Fruit fly (Drosophila melanogaster) whole organism, embryonic: ENCODE data around the gene SKIP.

Experiments used
- Adf1 ChIP-seq: fragments of 200-800 bp; sonication (Bioruptor generic); IDR thresholded peaks from 2 replicates; pipeline ENCODE4 v1.3.6; 2022; ENCODE audit warnings: missing biosample characterization, missing genetic modification characterization
- Aef1 ChIP-seq: fragments of 200-800 bp; sonication (Bioruptor generic); IDR thresholded peaks from 3 replicates; pipeline ENCODE4 v1.3.6; 2022; ENCODE audit warnings: missing biosample characterization, missing genetic modification characterization
- Bteb2 ChIP-seq: fragments of 200-800 bp; sonication (Bioruptor generic); optimal IDR thresholded peaks from 2 replicates; lab custom pipeline; 2016; ENCODE audit warnings: missing biosample characterization, missing genetic modification characterization
- CG10979 ChIP-seq: fragments of 200-800 bp; sonication (Bioruptor generic); optimal IDR thresholded peaks from 2 replicates; lab custom pipeline; 2018; ENCODE audit warnings: missing biosample characterization, mild to moderate bottlenecking, missing genetic modification characterization, moderate library complexity
- CG11696 ChIP-seq: fragments of 200-800 bp; sonication (Bioruptor generic); IDR thresholded peaks from 2 replicates; pipeline ENCODE4 v1.3.6; 2022; ENCODE audit warnings: missing biosample characterization, missing genetic modification characterization
- CG12744 ChIP-seq: fragments of 200-800 bp; sonication (Bioruptor generic); optimal IDR thresholded peaks from 2 replicates; lab custom pipeline; 2016; ENCODE audit warnings: missing biosample characterization, missing genetic modification characterization
- CG14050 ChIP-seq: fragments of 200-800 bp; sonication (Bioruptor generic); IDR thresholded peaks from 3 replicates; pipeline ENCODE4 v1.3.6; 2022; ENCODE audit warnings: missing biosample characterization, missing genetic modification characterization
- CG16815 ChIP-seq: fragments of 200-800 bp; sonication (Bioruptor generic); optimal IDR thresholded peaks from 3 replicates; lab custom pipeline; 2017; ENCODE audit warnings: missing biosample characterization, mild to moderate bottlenecking, missing genetic modification characterization
- CG17359 ChIP-seq: fragments of 200-800 bp; sonication (Bioruptor generic); optimal IDR thresholded peaks from 3 replicates; lab custom pipeline; 2018; ENCODE audit warnings: missing biosample characterization, mild to moderate bottlenecking, missing genetic modification characterization, moderate library complexity
- CG17385 ChIP-seq: fragments of 200-800 bp; sonication (Bioruptor generic); optimal IDR thresholded peaks from 3 replicates; lab custom pipeline; 2018; ENCODE audit warnings: missing biosample characterization, mild to moderate bottlenecking, missing genetic modification characterization
- CG17612 ChIP-seq: fragments of 200-800 bp; sonication (Bioruptor generic); IDR thresholded peaks from 2 replicates; pipeline ENCODE4 v1.3.6; 2022; ENCODE audit warnings: missing biosample characterization, missing genetic modification characterization
- CG1792 ChIP-seq: fragments of 200-800 bp; sonication (Bioruptor generic); optimal IDR thresholded peaks from 2 replicates; lab custom pipeline; 2016; ENCODE audit warnings: missing biosample characterization, missing genetic modification characterization
- CG2199 ChIP-seq: fragments of 200-800 bp; sonication (Bioruptor generic); IDR thresholded peaks from 3 replicates; pipeline ENCODE4 v1.3.6; 2022; ENCODE audit warnings: missing biosample characterization, missing genetic modification characterization
- CG3281 ChIP-seq: fragments of 200-800 bp; sonication (Bioruptor generic); optimal IDR thresholded peaks from 3 replicates; lab custom pipeline; 2017; ENCODE audit warnings: missing biosample characterization, mild to moderate bottlenecking, missing genetic modification characterization
- CG4617 ChIP-seq: fragments of 200-800 bp; sonication (Bioruptor generic); optimal IDR thresholded peaks from 3 replicates; lab custom pipeline; 2016; ENCODE audit warnings: missing biosample characterization, missing genetic modification characterization, borderline replicate concordance
- CG6765 ChIP-seq: fragments of 200-800 bp; sonication (Bioruptor generic); optimal IDR thresholded peaks from 3 replicates; lab custom pipeline; 2017; ENCODE audit warnings: missing biosample characterization, mild to moderate bottlenecking, missing genetic modification characterization
- CG6854 ChIP-seq: fragments of 200-800 bp; sonication (Bioruptor generic); optimal IDR thresholded peaks from 3 replicates; lab custom pipeline; 2017; ENCODE audit warnings: missing biosample characterization, mild to moderate bottlenecking, missing genetic modification characterization
- CG7963 ChIP-seq: fragments of 200-800 bp; sonication (Bioruptor generic); IDR thresholded peaks from 3 replicates; pipeline ENCODE4 v1.3.6; 2022; ENCODE audit warnings: missing biosample characterization, missing genetic modification characterization; ENCODE audit not compliant: partially characterized antibody
- CG8924 ChIP-seq: fragments of 200-800 bp; optimal IDR thresholded peaks from 3 replicates; lab custom pipeline; 2019; ENCODE audit warnings: missing biosample characterization, mild to moderate bottlenecking, missing genetic modification characterization, moderate library complexity
- CG9215 ChIP-seq: fragments of 200-800 bp; sonication (Bioruptor generic); IDR thresholded peaks from 2 replicates; pipeline ENCODE4 v1.3.6; 2022; ENCODE audit warnings: missing biosample characterization, missing genetic modification characterization
- CG9727 ChIP-seq: fragments of 200-800 bp; sonication (Bioruptor generic); optimal IDR thresholded peaks from 3 replicates; lab custom pipeline; 2017; ENCODE audit warnings: missing biosample characterization, mild to moderate bottlenecking, missing genetic modification characterization
- Camta ChIP-seq: fragments of 200-800 bp; sonication (Bioruptor generic); optimal IDR thresholded peaks from 2 replicates; lab custom pipeline; 2016; ENCODE audit warnings: missing biosample characterization, missing genetic modification characterization
- Dip2 ChIP-seq: fragments of 200-800 bp; sonication (Bioruptor generic); IDR thresholded peaks from 2 replicates; pipeline ENCODE4 v1.3.6; 2022; ENCODE audit warnings: missing biosample characterization, missing genetic modification characterization
- H2.0 ChIP-seq: fragments of 200-800 bp; sonication (Bioruptor generic); IDR thresholded peaks from 2 replicates; pipeline ENCODE4 v1.3.6; 2022; ENCODE audit warnings: missing biosample characterization, missing genetic modification characterization
- HLH3B ChIP-seq: fragments of 200-800 bp; sonication (Bioruptor generic); IDR thresholded peaks from 2 replicates; pipeline ENCODE4 v1.3.6; 2022; ENCODE audit warnings: missing biosample characterization, missing genetic modification characterization
- Hr51 ChIP-seq, 2 experiments: fragments of 200-800 bp; sonication (Bioruptor generic); optimal IDR thresholded peaks; 2 replicates in 1 of 2; 3 replicates in 1 of 2; lab custom pipeline; 2016 to 2018; ENCODE audit warnings: missing biosample characterization in 2 of 2, missing genetic modification characterization in 2 of 2, mild to moderate bottlenecking in 1 of 2, moderate library complexity in 1 of 2
- Nf-YA ChIP-seq: fragments of 200-800 bp; sonication (Bioruptor generic); IDR thresholded peaks from 2 replicates; pipeline ENCODE4 v1.3.6; 2022; ENCODE audit warnings: missing biosample characterization, missing genetic modification characterization
- Ssrp ChIP-seq: fragments of 200-800 bp; sonication (Bioruptor generic); optimal IDR thresholded peaks from 2 replicates; lab custom pipeline; 2018; ENCODE audit warnings: missing biosample characterization, mild to moderate bottlenecking, missing genetic modification characterization, moderate library complexity
- Tbp ChIP-seq: fragments of >200 bp; optimal IDR thresholded peaks from 2 replicates; lab custom pipeline; 2018; ENCODE audit warnings: missing biosample characterization, missing genetic modification characterization
- Xbp1 ChIP-seq: fragments of 200-800 bp; sonication (Bioruptor generic); optimal IDR thresholded peaks from 3 replicates; lab custom pipeline; 2016; ENCODE audit warnings: missing biosample characterization, mild to moderate bottlenecking, missing genetic modification characterization
- YL-1 ChIP-seq: fragments of 200-800 bp; sonication (Bioruptor generic); optimal IDR thresholded peaks from 3 replicates; lab custom pipeline; 2017; ENCODE audit warnings: missing biosample characterization, mild to moderate bottlenecking, missing genetic modification characterization
- ab ChIP-seq: fragments of 200-800 bp; sonication (Bioruptor generic); optimal IDR thresholded peaks from 2 replicates; lab custom pipeline; 2016; ENCODE audit warnings: missing biosample characterization, missing genetic modification characterization
- bsh ChIP-seq, 2 experiments: fragments of 200-800 bp; sonication (Bioruptor generic); optimal IDR thresholded peaks; 2 replicates each; lab custom pipeline; 2017 to 2018; ENCODE audit warnings: mild to moderate bottlenecking in 2 of 2, missing biosample characterization in 2 of 2, missing genetic modification characterization in 2 of 2, moderate library complexity in 1 of 2
- chinmo ChIP-seq: fragments of 200-800 bp; sonication (Bioruptor generic); IDR thresholded peaks from 4 replicates; pipeline ENCODE4 v1.3.6; 2022; ENCODE audit warnings: missing biosample characterization, missing genetic modification characterization; ENCODE audit not compliant: partially characterized antibody
- dmrt99B ChIP-seq: fragments of 200-800 bp; sonication (Bioruptor generic); optimal IDR thresholded peaks from 2 replicates; lab custom pipeline; 2018; ENCODE audit warnings: missing biosample characterization, mild to moderate bottlenecking, missing genetic modification characterization, moderate library complexity
- esg ChIP-seq: fragments of 200-800 bp; sonication (Bioruptor generic); conservative IDR thresholded peaks from 2 replicates; pipeline ENCODE4 v1.3.6; 2022; ENCODE audit warnings: missing biosample characterization, missing genetic modification characterization
- ewg ChIP-seq: fragments of 200-800 bp; sonication (Bioruptor generic); optimal IDR thresholded peaks from 3 replicates; lab custom pipeline; 2017; ENCODE audit warnings: mild to moderate bottlenecking, missing biosample characterization, missing genetic modification reagents, missing genetic modification characterization
- exex ChIP-seq: fragments of 200-800 bp; sonication (Bioruptor generic); optimal IDR thresholded peaks from 4 replicates; lab custom pipeline; 2018; ENCODE audit warnings: missing biosample characterization, mild to moderate bottlenecking, missing genetic modification characterization, moderate library complexity
- hbn ChIP-seq: fragments of 200-800 bp; sonication (Bioruptor generic); IDR thresholded peaks from 2 replicates; pipeline ENCODE4 v1.3.6; 2022; ENCODE audit warnings: missing biosample characterization, missing genetic modification characterization; ENCODE audit not compliant: partially characterized antibody
- ken ChIP-seq: fragments of 200-800 bp; sonication (Bioruptor generic); IDR thresholded peaks from 3 replicates; pipeline ENCODE4 v1.3.6; 2022; ENCODE audit warnings: missing biosample characterization, missing genetic modification characterization
- nerfin-2 ChIP-seq: fragments of 200-800 bp; sonication (Bioruptor generic); IDR thresholded peaks from 2 replicates; pipeline ENCODE4 v1.3.6; 2022; ENCODE audit warnings: missing biosample characterization, missing genetic modification characterization; ENCODE audit not compliant: partially characterized antibody
- pb ChIP-seq: fragments of 200-800 bp; sonication (Bioruptor generic); optimal IDR thresholded peaks from 3 replicates; lab custom pipeline; 2016; ENCODE audit warnings: missing biosample characterization, missing genetic modification characterization
- pros ChIP-seq: fragments of 200-800 bp; sonication (Bioruptor generic); optimal IDR thresholded peaks from 3 replicates; lab custom pipeline; 2019; ENCODE audit warnings: missing biosample characterization, mild to moderate bottlenecking, missing genetic modification characterization, moderate library complexity
- ranshi ChIP-seq: fragments of 200-800 bp; sonication (Bioruptor generic); IDR thresholded peaks from 2 replicates; pipeline ENCODE4 v1.3.6; 2022; ENCODE audit warnings: missing biosample characterization, missing genetic modification characterization
- run ChIP-seq: fragments of 200-800 bp; sonication (Bioruptor generic); optimal IDR thresholded peaks from 3 replicates; lab custom pipeline; 2018; ENCODE audit warnings: missing biosample characterization, mild to moderate bottlenecking, missing genetic modification characterization
- sens-2 ChIP-seq: fragments of 200-800 bp; sonication (Bioruptor generic); IDR thresholded peaks from 2 replicates; pipeline ENCODE4 v1.3.6; 2022; ENCODE audit warnings: missing biosample characterization, missing genetic modification characterization
- slbo ChIP-seq: fragments of 200-800 bp; sonication (Bioruptor generic); IDR thresholded peaks from 2 replicates; pipeline ENCODE4 v1.3.6; 2022; ENCODE audit warnings: missing biosample characterization, missing genetic modification characterization
- stc ChIP-seq: fragments of 200-800 bp; sonication (Bioruptor generic); IDR thresholded peaks from 2 replicates; pipeline ENCODE4 v1.3.6; 2022; ENCODE audit warnings: missing biosample characterization, missing genetic modification characterization
- tgo ChIP-seq: fragments of 200-800 bp; sonication (Bioruptor generic); IDR thresholded peaks from 3 replicates; pipeline ENCODE4 v1.3.6; 2022; ENCODE audit warnings: missing biosample characterization, missing genetic modification characterization
- trem ChIP-seq: fragments of 200-800 bp; optimal IDR thresholded peaks from 3 replicates; lab custom pipeline; 2019; ENCODE audit warnings: missing biosample characterization, mild to moderate bottlenecking, missing genetic modification characterization, moderate library complexity

The SKIP gene

DNA sequence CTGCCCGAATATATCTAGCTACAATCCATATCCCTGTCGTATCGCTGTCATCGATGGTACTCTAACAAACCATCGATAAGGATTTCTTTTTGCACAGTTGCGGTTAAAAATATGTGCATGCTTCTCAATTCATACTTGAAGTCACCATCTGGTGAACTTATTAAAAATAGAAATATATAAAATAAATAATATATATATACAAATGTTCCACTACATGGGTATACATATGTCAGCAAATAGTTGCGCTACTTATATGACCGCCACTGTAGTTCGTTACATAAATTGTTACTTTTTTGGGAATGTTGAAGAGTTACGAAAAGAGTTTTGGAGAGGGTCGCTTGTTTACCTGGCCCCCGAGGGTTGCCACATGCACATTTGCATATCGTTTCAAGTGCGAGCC lies 87.2 kb downstream of the SKIP start (continued):
- TF ChIP-seq CG6765 (no peak), trem (tag; lab: Kevin White, UChicago) (no peak), tgo (GFP tag; lab: Robert Waterston, UW) (no peak), YL-1 (GFP tag; lab: Kevin White, UChicago) (no peak), CG16815 (GFP tag; lab: Kevin White, UChicago) (no peak), CG4617 (GFP tag; lab: Kevin White, UChicago) (no peak), slbo (GFP tag; lab: Robert Waterston, UW) (no peak; the same call in 1 of the 2 replicates), run (tag; lab: Kevin White, UChicago) (no peak), HLH3B (peak; percentile 50), CG17612 (GFP tag; lab: Robert Waterston, UW) (no peak), Ssrp (peak; percentile 59), Hr51 (GFP tag; optimal IDR thresholded peaks at IDR 0.05; lab: Kevin White, UChicago) (peak in 1 of 2 experiments; percentile 66), Aef1 (GFP tag; lab: Robert Waterston, UW) (0 out of 3 replicates have a peak, but pooled peaks have one; percentile 12), CG17359 (tag; lab: Kevin White, UChicago) (peak; percentile 71), CG14050 (GFP tag; lab: Robert Waterston, UW) (peak; percentile 47; the same call in 1 of the 3 replicates), Bteb2 (GFP tag; lab: Kevin White, UChicago) (no peak), hbn (no peak), Dip2 (GFP tag; lab: Robert Waterston, UW) (no peak), pros (GFP tag; lab: Kevin White, UChicago) (no peak), CG7963 (GFP tag; lab: Robert Waterston, UW) (no peak), CG9727 (no peak), bsh (GFP tag; optimal IDR thresholded peaks at IDR 0.05; lab: Kevin White, UChicago) (peak in 1 of 2 experiments; percentile 70), CG10979 (tag; lab: Kevin White, UChicago) (peak; percentile 54), pb (GFP tag; lab: Kevin White, UChicago) (no peak), ewg (GFP tag; lab: Kevin White, UChicago) (peak; percentile 31), stc (GFP tag; lab: Robert Waterston, UW) (no peak), dmrt99B (peak; percentile 50), sens-2 (GFP tag; lab: Robert Waterston, UW) (0 out of 2 replicates have a peak, but pooled peaks have one; percentile 14), Adf1 (GFP tag; lab: Robert Waterston, UW) (no peak), Xbp1 (GFP tag; lab: Kevin White, UChicago) (peak; percentile 13), CG9215 (GFP tag; lab: Robert Waterston, UW) (no peak), ken (GFP tag; lab: Robert Waterston, UW) (0 out of 3 replicates have a peak, but pooled peaks have one; percentile 41), CG17385 (peak; percentile 6), Nf-YA (no peak), Camta (GFP tag; lab: Kevin White, UChicago) (no peak), CG11696 (GFP tag; lab: Robert Waterston, UW) (peak; percentile 45; the same call in 1 of the 2 replicates), CG6854 (GFP tag; lab: Kevin White, UChicago) (no peak), CG2199 (0 out of 3 replicates have a peak, but pooled peaks have one; percentile 17), Tbp (GFP tag; lab: Kevin White, UChicago) (no peak), ab (GFP tag; lab: Kevin White, UChicago) (no peak), nerfin-2 (GFP tag; lab: Robert Waterston, UW) (no peak), CG3281 (GFP tag; lab: Kevin White, UChicago) (no peak), H2.0 (GFP tag; lab: Robert Waterston, UW) (peak; percentile 19; the same call in 1 of the 2 replicates), CG12744 (GFP tag; lab: Kevin White, UChicago) (no peak), esg (GFP tag; lab: Robert Waterston, UW) (0 out of 2 replicates have a peak, but pooled peaks have one; percentile 19), ranshi (no peak), exex (tag; lab: Kevin White, UChicago) (no peak), CG1792 (GFP tag; lab: Kevin White, UChicago) (no peak), chinmo (GFP tag; lab: Robert Waterston, UW) (no peak), CG8924 (tag; lab: Kevin White, UChicago) (peak; percentile 12)
